Worm (Caenorhabditis elegans) whole organism, mixed stage, embryonic: ENCODE results near the gene fbxb-114.
"Not testable (repeated sequence)": the region's sequence is repeated elsewhere in the genome, so short reads cannot be mapped to it uniquely, and the experiment has no call there.

Source experiments
- nhr-237 ChIP-seq: fragments of 150-350 bp; optimal IDR thresholded peaks from 2 replicates; lab custom pipeline; 2014; ENCODE audit warnings: missing biosample characterization, missing genetic modification characterization
- nhr-28 ChIP-seq: fragments of 150-350 bp; optimal IDR thresholded peaks from 2 replicates; lab custom pipeline; 2014; ENCODE audit warnings: missing biosample characterization, missing genetic modification characterization
- nhr-76 ChIP-seq: sonication (generic microtip); optimal IDR thresholded peaks from 2 replicates; lab custom pipeline; 2017; ENCODE audit warnings: missing biosample characterization, missing genetic modification characterization
- pha-4 ChIP-seq: fragments of 150-350 bp; optimal IDR thresholded peaks from 2 replicates; lab custom pipeline; 2018; ENCODE audit warnings: missing biosample characterization, missing genetic modification reagents, missing genetic modification characterization
- unc-120 ChIP-seq: sonication (generic microtip); optimal IDR thresholded peaks from 2 replicates; lab custom pipeline; 2017; ENCODE audit warnings: missing genetic modification characterization, missing compliant biosample characterization; ENCODE audit not compliant: poor library complexity, severe bottlenecking
- unc-62 ChIP-seq: fragments of 150-350 bp; optimal IDR thresholded peaks from 2 replicates; lab custom pipeline; 2014; ENCODE audit warnings: missing biosample characterization, missing genetic modification reagents, missing genetic modification characterization

DNA sequence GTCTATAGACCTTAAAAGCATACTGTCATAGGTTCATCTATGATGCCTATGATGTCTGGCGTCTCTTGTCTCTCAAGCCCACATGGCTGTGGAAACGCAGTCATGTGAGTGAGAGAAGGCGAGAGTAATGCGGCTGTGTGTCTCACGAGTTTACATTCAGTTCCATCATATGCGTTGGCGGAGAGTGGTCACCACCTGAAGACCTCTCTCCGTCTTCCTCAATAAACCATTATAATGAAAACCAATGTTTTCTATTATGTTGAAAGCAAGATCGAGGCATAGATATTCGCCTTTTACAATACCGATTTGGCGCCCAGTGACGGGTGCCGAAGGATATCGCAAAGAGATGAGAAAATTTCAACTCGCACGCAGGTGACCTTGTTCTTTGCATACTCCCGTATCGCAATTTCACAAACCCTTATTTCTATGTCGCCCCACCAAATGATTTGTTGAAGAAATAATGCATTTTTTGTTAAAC lies 19.7 kb upstream of the fbxb-114 start:
- peak; percentile 28 for TF ChIP-seq unc-120
- not testable (repeated sequence) for TF ChIP-seq nhr-237 (tag; lab: Kevin White, UChicago); nhr-28 (tag; lab: Kevin White, UChicago); unc-62; nhr-76 (tag; lab: Kevin White, UChicago); pha-4 (tag; lab: Kevin White, UChicago)
